Fruit fly (Drosophila melanogaster): ENCODE measurements around the gene CG32720.
A peak's percentile ranks its signal among the peaks of the same experiment; 100 is the strongest.

DNA sequence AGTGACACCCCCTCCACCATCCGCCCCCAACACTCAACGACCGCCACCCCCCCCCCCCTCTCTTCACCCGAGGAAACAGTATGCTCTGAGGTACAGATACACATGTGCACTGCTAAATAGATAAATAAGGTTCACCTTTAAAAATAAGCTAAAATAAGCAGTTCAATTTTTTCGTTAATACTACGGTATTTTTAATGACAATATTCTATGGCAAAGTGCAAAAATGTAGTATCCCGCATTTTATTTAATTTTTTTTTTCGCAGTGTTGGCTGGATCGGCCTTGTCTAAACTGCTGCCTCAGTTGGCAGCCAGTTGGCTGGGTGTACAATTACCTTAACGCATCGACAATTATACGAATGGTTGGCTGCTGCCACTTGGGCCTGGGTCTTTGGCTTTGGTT lies 2.4 kb upstream of the CG32720 start:
- TF ChIP-seq Rel (GFP tag; optimal IDR thresholded peaks at IDR 0.05): no peak
- no peak for TF ChIP-seq Rel (tag; optimal IDR thresholded peaks at IDR 0.05)
- TF ChIP-seq lola (GFP tag; optimal IDR thresholded peaks at IDR 0.05): no peak
- no peak for TF ChIP-seq dmrt93B (GFP tag; optimal IDR thresholded peaks at IDR 0.05)
- TF ChIP-seq usp (GFP tag; optimal IDR thresholded peaks at IDR 0.05): no peak
- no peak for TF ChIP-seq Hr78 (GFP tag; optimal IDR thresholded peaks at IDR 0.05)
- TF ChIP-seq foxo (GFP tag; optimal IDR thresholded peaks at IDR 0.05): peak in 1 of 2 experiments; percentile 8
- no peak for TF ChIP-seq Jra (GFP tag; optimal IDR thresholded peaks at IDR 0.05)
- no peak for TF ChIP-seq sage (GFP tag; optimal IDR thresholded peaks at IDR 0.05)

Measured in whole organism, wandering third instar larva.